Fruit fly (Drosophila melanogaster) whole organism, embryonic: ENCODE measurements around the gene CG1824.

Experiments
- ATbp ChIP-seq: fragments of 200-800 bp; sonication (Bioruptor generic); optimal IDR thresholded peaks from 2 replicates; lab custom pipeline; 2017; ENCODE audit warnings: missing biosample characterization, mild to moderate bottlenecking, missing genetic modification characterization, missing genetic modification reagents
- Antp ChIP-seq: fragments of 200-800 bp; sonication (Bioruptor generic); optimal IDR thresholded peaks from 3 replicates; lab custom pipeline; 2016; ENCODE audit warnings: missing biosample characterization, missing genetic modification characterization
- BtbVII ChIP-seq: fragments of 200-800 bp; sonication (Bioruptor generic); optimal IDR thresholded peaks from 3 replicates; lab custom pipeline; 2017; ENCODE audit warnings: missing biosample characterization, mild to moderate bottlenecking, missing genetic modification characterization
- CG12659 ChIP-seq: fragments of 200-800 bp; sonication (Bioruptor generic); optimal IDR thresholded peaks from 3 replicates; lab custom pipeline; 2017; ENCODE audit warnings: mild to moderate bottlenecking, missing biosample characterization, missing genetic modification reagents, missing genetic modification characterization
- CG14014 ChIP-seq: fragments of 200-800 bp; sonication (Bioruptor generic); IDR thresholded peaks from 2 replicates; pipeline ENCODE4 v1.3.6; 2022; ENCODE audit warnings: missing biosample characterization, missing genetic modification characterization
- CG15601 ChIP-seq: fragments of 200-800 bp; sonication (Bioruptor generic); optimal IDR thresholded peaks from 3 replicates; lab custom pipeline; 2019; ENCODE audit warnings: missing biosample characterization, mild to moderate bottlenecking, missing genetic modification characterization, moderate library complexity
- CG1602 ChIP-seq: fragments of 200-800 bp; sonication (Bioruptor generic); optimal IDR thresholded peaks from 3 replicates; lab custom pipeline; 2016; ENCODE audit warnings: missing biosample characterization, missing genetic modification characterization
- CG17612 ChIP-seq: fragments of 200-800 bp; sonication (Bioruptor generic); IDR thresholded peaks from 2 replicates; pipeline ENCODE4 v1.3.6; 2022; ENCODE audit warnings: missing biosample characterization, missing genetic modification characterization
- CG31388 ChIP-seq: fragments of 200-800 bp; sonication (Bioruptor generic); optimal IDR thresholded peaks from 2 replicates; lab custom pipeline; 2016; ENCODE audit warnings: missing biosample characterization, missing genetic modification characterization
- CG42726 ChIP-seq: fragments of 200-800 bp; sonication (Bioruptor generic); IDR thresholded peaks from 2 replicates; pipeline ENCODE4 v1.3.6; 2022; ENCODE audit warnings: missing biosample characterization, missing genetic modification characterization; ENCODE audit not compliant: partially characterized antibody
- CG4707 ChIP-seq: fragments of 200-800 bp; sonication (Bioruptor generic); optimal IDR thresholded peaks from 2 replicates; lab custom pipeline; 2018; ENCODE audit warnings: missing biosample characterization, mild to moderate bottlenecking, missing genetic modification characterization, moderate library complexity
- CG6689 ChIP-seq: fragments of 200-800 bp; sonication (Bioruptor generic); IDR thresholded peaks from 2 replicates; pipeline ENCODE4 v1.3.6; 2022; ENCODE audit warnings: missing biosample characterization, missing genetic modification characterization
- CG8290 ChIP-seq, 3 experiments: fragments of 200-800 bp; sonication (Bioruptor generic); optimal IDR thresholded peaks; 2 replicates each; lab custom pipeline; 2016 to 2019; ENCODE audit warnings: missing biosample characterization in 3 of 3, missing genetic modification characterization in 3 of 3, mild to moderate bottlenecking in 2 of 3, moderate library complexity in 1 of 3
- CG9932 ChIP-seq: fragments of 200-800 bp; sonication (Bioruptor generic); IDR thresholded peaks from 2 replicates; pipeline ENCODE4 v1.3.6; 2022; ENCODE audit warnings: missing biosample characterization, missing genetic modification characterization
- Chrac-16 ChIP-seq: fragments of 200-800 bp; sonication (Bioruptor generic); optimal IDR thresholded peaks from 3 replicates; lab custom pipeline; 2016; ENCODE audit warnings: missing biosample characterization, missing genetic modification characterization
- Hey ChIP-seq: fragments of 200-800 bp; sonication (Bioruptor generic); optimal IDR thresholded peaks from 3 replicates; lab custom pipeline; 2018; ENCODE audit warnings: missing biosample characterization, mild to moderate bottlenecking, missing genetic modification characterization
- Jarid2 ChIP-seq: fragments of 200-800 bp; sonication (Bioruptor generic); optimal IDR thresholded peaks from 3 replicates; lab custom pipeline; 2017; ENCODE audit warnings: mild to moderate bottlenecking, missing biosample characterization, missing genetic modification reagents, missing genetic modification characterization
- MESR4 ChIP-seq: fragments of 200-800 bp; sonication (Bioruptor generic); optimal IDR thresholded peaks from 2 replicates; lab custom pipeline; 2018; ENCODE audit warnings: missing biosample characterization, mild to moderate bottlenecking, missing genetic modification characterization, moderate library complexity
- Med ChIP-seq: fragments of 200-800 bp; sonication (Bioruptor generic); peaks from one replicate; lab custom pipeline; 2016; ENCODE audit warnings: missing biosample characterization, missing genetic modification characterization, mild to moderate bottlenecking, inconsistent platforms, moderate library complexity
- Oaz ChIP-seq: fragments of 200-800 bp; sonication (Bioruptor generic); IDR thresholded peaks from 2 replicates; pipeline ENCODE4 v1.3.6; 2022; ENCODE audit warnings: missing biosample characterization, missing genetic modification characterization
- Oli ChIP-seq: fragments of 200-800 bp; sonication (Bioruptor generic); optimal IDR thresholded peaks from 2 replicates; lab custom pipeline; 2018; ENCODE audit warnings: missing biosample characterization, mild to moderate bottlenecking, missing genetic modification characterization, moderate library complexity
- Optix ChIP-seq: fragments of 200-800 bp; sonication (Bioruptor generic); IDR thresholded peaks from 3 replicates; pipeline ENCODE4 v1.3.6; 2022; ENCODE audit warnings: missing biosample characterization, missing genetic modification characterization
- Pdp1 ChIP-seq, 2 experiments: fragments of 200-800 bp; sonication (Bioruptor generic); optimal IDR thresholded peaks; 3 replicates each; lab custom pipeline; 2016; ENCODE audit warnings: missing biosample characterization in 2 of 2, missing genetic modification characterization in 2 of 2, mild to moderate bottlenecking in 1 of 2, moderate library complexity in 1 of 2
- Ptx1 ChIP-seq: fragments of 200-800 bp; sonication (Bioruptor generic); IDR thresholded peaks from 2 replicates; pipeline ENCODE4 v1.3.6; 2022; ENCODE audit warnings: missing biosample characterization, missing genetic modification characterization
- Ravus ChIP-seq: fragments of 200-800 bp; sonication (Bioruptor generic); IDR thresholded peaks from 2 replicates; pipeline ENCODE4 v1.3.6; 2022; ENCODE audit warnings: missing biosample characterization, missing genetic modification characterization
- Rfx ChIP-seq: fragments of 200-800 bp; sonication (Bioruptor generic); IDR thresholded peaks from 2 replicates; pipeline ENCODE4 v1.3.6; 2022; ENCODE audit warnings: missing biosample characterization, missing genetic modification characterization
- Stat92E ChIP-seq, 3 experiments: fragments of >200 bp in 2 of 3; fragments of 200-800 bp in 1 of 3; sonication (Bioruptor generic) in 1 of 3; optimal IDR thresholded peaks; 2 replicates each; lab custom pipeline; 2017 to 2019; ENCODE audit warnings: missing biosample characterization in 3 of 3, missing genetic modification characterization in 3 of 3, mild to moderate bottlenecking in 1 of 3, moderate library complexity in 1 of 3
- ara ChIP-seq: fragments of 200-800 bp; sonication (Bioruptor generic); IDR thresholded peaks from 2 replicates; pipeline ENCODE4 v1.3.6; 2022; ENCODE audit warnings: missing biosample characterization, missing genetic modification characterization
- cad ChIP-seq: fragments of >200 bp; optimal IDR thresholded peaks from 2 replicates; lab custom pipeline; 2017; ENCODE audit warnings: missing biosample characterization, missing genetic modification characterization
- chm ChIP-seq: fragments of 200-800 bp; sonication (Bioruptor generic); IDR thresholded peaks from 2 replicates; pipeline ENCODE4 v1.3.6; 2022; ENCODE audit warnings: missing biosample characterization, missing genetic modification characterization
- corto ChIP-seq: fragments of 200-800 bp; sonication (Bioruptor generic); optimal IDR thresholded peaks from 2 replicates; lab custom pipeline; 2016; ENCODE audit warnings: missing biosample characterization, mild to moderate bottlenecking, missing genetic modification characterization, moderate library complexity
- crp ChIP-seq, 2 experiments: fragments of 200-800 bp; sonication (Bioruptor generic); optimal IDR thresholded peaks; 2 replicates in 1 of 2; 3 replicates in 1 of 2; lab custom pipeline; 2017; ENCODE audit warnings: missing biosample characterization in 2 of 2, missing genetic modification characterization in 2 of 2, mild to moderate bottlenecking in 1 of 2, moderate library complexity in 1 of 2
- gcm ChIP-seq: fragments of 200-800 bp; sonication (Bioruptor generic); optimal IDR thresholded peaks from 2 replicates; lab custom pipeline; 2019; ENCODE audit warnings: missing biosample characterization, mild to moderate bottlenecking, missing genetic modification characterization, moderate library complexity
- hkb ChIP-seq, 2 experiments: fragments of 200-800 bp in 1 of 2; fragments of >200 bp in 1 of 2; sonication (Bioruptor generic) in 1 of 2; IDR thresholded peaks in 1 of 2; optimal IDR thresholded peaks in 1 of 2; 2 replicates each; pipeline versions ENCODE4 v1.3.6 to Lab custom; 2017 to 2022; ENCODE audit warnings: missing biosample characterization in 1 of 2, missing genetic modification characterization in 1 of 2
- ind ChIP-seq: fragments of 200-800 bp; sonication (Bioruptor generic); optimal IDR thresholded peaks from 3 replicates; lab custom pipeline; 2016; ENCODE audit warnings: missing biosample characterization, missing genetic modification characterization
- mirr ChIP-seq: fragments of 200-800 bp; sonication (Bioruptor generic); optimal IDR thresholded peaks from 3 replicates; lab custom pipeline; 2018; ENCODE audit warnings: missing biosample characterization, mild to moderate bottlenecking, missing genetic modification characterization
- nom ChIP-seq: fragments of 200-800 bp; sonication (Bioruptor generic); optimal IDR thresholded peaks from 2 replicates; lab custom pipeline; 2017; ENCODE audit warnings: missing biosample characterization, missing genetic modification characterization, mild to moderate bottlenecking, moderate library complexity, missing genetic modification reagents
- onecut ChIP-seq: fragments of 200-800 bp; sonication (Bioruptor generic); IDR thresholded peaks from 2 replicates; pipeline ENCODE4 v1.3.6; 2022; ENCODE audit warnings: missing biosample characterization, missing genetic modification characterization
- pb ChIP-seq: fragments of 200-800 bp; sonication (Bioruptor generic); optimal IDR thresholded peaks from 3 replicates; lab custom pipeline; 2016; ENCODE audit warnings: missing biosample characterization, missing genetic modification characterization
- repo ChIP-seq: fragments of 200-800 bp; sonication (Bioruptor generic); optimal IDR thresholded peaks from 2 replicates; lab custom pipeline; 2016; ENCODE audit warnings: missing biosample characterization, missing genetic modification characterization
- sc ChIP-seq, 3 experiments: fragments of >200 bp in 2 of 3; fragments of 200-800 bp in 1 of 3; sonication (Bioruptor generic) in 1 of 3; optimal IDR thresholded peaks; 2 replicates in 2 of 3; 3 replicates in 1 of 3; lab custom pipeline; 2017; ENCODE audit warnings: mild to moderate bottlenecking in 1 of 3, missing biosample characterization in 1 of 3, missing genetic modification characterization in 1 of 3, missing genetic modification reagents in 1 of 3
- sqz ChIP-seq: fragments of 200-800 bp; sonication (Bioruptor generic); optimal IDR thresholded peaks from 3 replicates; lab custom pipeline; 2018; ENCODE audit warnings: missing biosample characterization, mild to moderate bottlenecking, missing genetic modification characterization
- tap ChIP-seq: fragments of 200-800 bp; optimal IDR thresholded peaks from 3 replicates; lab custom pipeline; 2019; ENCODE audit warnings: missing biosample characterization, mild to moderate bottlenecking, missing genetic modification characterization, moderate library complexity
- unpg ChIP-seq: fragments of 200-800 bp; sonication (Bioruptor generic); optimal IDR thresholded peaks from 3 replicates; lab custom pipeline; 2018; ENCODE audit warnings: missing biosample characterization, mild to moderate bottlenecking, missing genetic modification characterization, moderate library complexity
- vvl ChIP-seq: fragments of 200-800 bp; sonication (Bioruptor generic); IDR thresholded peaks from 2 replicates; pipeline ENCODE4 v1.3.6; 2022; ENCODE audit warnings: missing biosample characterization, missing genetic modification characterization
- zfh2 ChIP-seq: fragments of 200-800 bp; sonication (Bioruptor generic); optimal IDR thresholded peaks from 2 replicates; lab custom pipeline; 2016; ENCODE audit warnings: missing biosample characterization, missing genetic modification characterization

Gene CG1824

DNA sequence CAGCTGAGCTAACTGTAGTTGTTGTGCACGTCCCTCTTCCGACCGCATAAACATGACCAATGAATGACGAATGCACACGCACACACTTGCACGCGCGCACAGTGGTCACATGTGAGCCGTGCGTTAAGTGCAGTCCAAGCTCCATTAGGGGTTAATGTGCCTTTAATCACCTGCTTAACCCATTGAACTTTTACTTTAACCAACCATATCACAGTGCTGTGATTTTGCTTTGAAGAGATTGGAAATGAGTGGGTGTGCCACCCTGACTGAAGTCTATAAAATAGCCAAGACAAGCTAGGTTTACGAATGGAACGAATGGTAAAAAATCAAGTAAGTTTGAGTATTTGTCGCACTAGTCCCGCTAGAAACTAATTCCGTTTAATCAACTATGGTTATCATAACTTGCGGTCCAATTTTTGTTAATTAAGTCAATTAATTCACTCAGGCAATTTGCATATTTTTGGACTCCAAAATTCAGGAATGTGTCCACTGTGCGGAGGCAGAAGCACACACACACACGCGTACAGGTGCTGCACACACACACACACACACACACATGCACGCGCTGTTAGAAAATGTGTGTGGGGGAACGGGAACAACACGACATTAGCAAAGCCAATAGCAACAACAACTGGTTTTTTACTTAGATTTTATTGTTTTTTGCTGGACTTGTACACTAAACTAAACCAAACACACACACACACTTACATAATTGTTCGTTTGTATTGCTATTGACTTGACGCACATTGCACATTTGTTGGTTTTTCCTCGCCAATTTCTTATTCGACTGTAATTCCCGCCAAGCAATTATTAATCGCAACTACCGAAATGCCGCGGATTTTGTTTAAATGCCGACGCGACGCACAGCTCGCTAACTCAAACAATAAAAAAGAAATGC, 4.0 kb downstream of the CG1824 start (continued):
- TF ChIP-seq crp (GFP tag; optimal IDR thresholded peaks at IDR 0.05; lab: Kevin White, UChicago) (no peak), CG1602 (GFP tag; lab: Kevin White, UChicago) (peak; percentile 22), Ravus (GFP tag; lab: Robert Waterston, UW) (no peak), Oaz (GFP tag; lab: Robert Waterston, UW) (no peak), CG14014 (GFP tag; lab: Robert Waterston, UW) (0 out of 2 replicates have a peak, but pooled peaks have one; percentile 12), CG42726 (GFP tag; lab: Robert Waterston, UW) (no peak), BtbVII (GFP tag; lab: Kevin White, UChicago) (peak; percentile 16), ATbp (peak; percentile 22), Ptx1 (GFP tag; lab: Robert Waterston, UW) (0 out of 2 replicates have a peak, but pooled peaks have one; percentile 16), zfh2 (GFP tag; lab: Kevin White, UChicago) (peak; percentile 4), Chrac-16 (peak; percentile 58), Stat92E (GFP tag; optimal IDR thresholded peaks at IDR 0.05; lab: Kevin White, UChicago) (no peak), unpg (GFP tag; lab: Kevin White, UChicago) (peak; percentile 38), CG9932 (GFP tag; lab: Robert Waterston, UW) (no peak), CG12659 (GFP tag; lab: Kevin White, UChicago) (peak; percentile 11), CG31388 (GFP tag; lab: Kevin White, UChicago) (no peak), sc (optimal IDR thresholded peaks at IDR 0.05; lab: Kevin White, UChicago) (no peak), sc (GFP tag; optimal IDR thresholded peaks at IDR 0.05; lab: Kevin White, UChicago) (peak; percentile 35), MESR4 (peak; percentile 64), Optix (GFP tag; lab: Robert Waterston, UW) (no peak; the same call in 2 of the 3 replicates), Pdp1 (GFP tag; optimal IDR thresholded peaks at IDR 0.05; lab: Kevin White, UChicago) (peak in 1 of 2 experiments; percentile 56), CG17612 (GFP tag; lab: Robert Waterston, UW) (no peak), sqz (no peak), nom (peak; percentile 64), CG15601 (no peak), corto (GFP tag; lab: Kevin White, UChicago) (no peak), tap (tag; lab: Kevin White, UChicago) (no peak), Med (GFP tag; lab: Kevin White, UChicago) (peak; percentile 79), pb (GFP tag; lab: Kevin White, UChicago) (peak; percentile 48), CG8290 (GFP tag; optimal IDR thresholded peaks at IDR 0.05; lab: Kevin White, UChicago) (peak; percentile 10), CG8290 (tag; optimal IDR thresholded peaks at IDR 0.05; lab: Kevin White, UChicago) (peak in 1 of 2 experiments; percentile 37), Jarid2 (GFP tag; lab: Kevin White, UChicago) (no peak), ind (peak; percentile 43), onecut (GFP tag; lab: Robert Waterston, UW) (no peak), Rfx (GFP tag; lab: Robert Waterston, UW) (0 out of 2 replicates have a peak, but pooled peaks have one; percentile 9), ara (no peak), Oli (tag; lab: Kevin White, UChicago) (peak; percentile 72), CG4707 (GFP tag; lab: Kevin White, UChicago) (peak; percentile 89), gcm (GFP tag; lab: Kevin White, UChicago) (peak; percentile 41), repo (GFP tag; lab: Kevin White, UChicago) (peak; percentile 23), mirr (GFP tag; lab: Kevin White, UChicago) (no peak), CG6689 (GFP tag; lab: Robert Waterston, UW) (no peak), vvl (GFP tag; lab: Robert Waterston, UW) (peak; percentile 87), Antp (GFP tag; lab: Kevin White, UChicago) (peak; percentile 13), Hey (tag; lab: Kevin White, UChicago) (no peak), hkb (optimal IDR thresholded peaks at IDR 0.05; lab: Kevin White, UChicago) (no peak), hkb (GFP tag; IDR thresholded peaks at IDR 0.05; lab: Robert Waterston, UW) (no peak), chm (GFP tag; lab: Robert Waterston, UW) (no peak), cad (no peak)
